Fruit fly (Drosophila melanogaster): ENCODE results near the gene Mcm10.

- TF ChIP-seq vri (GFP tag; optimal IDR thresholded peaks at IDR 0.05) (no peak), Gug (GFP tag; IDR thresholded peaks at IDR 0.05) (no peak), CG16779 (tag; optimal IDR thresholded peaks at IDR 0.05) (no peak), CG31627 (GFP tag; optimal IDR thresholded peaks at IDR 0.05) (no peak), CG10669 (GFP tag; optimal IDR thresholded peaks at IDR 0.05) (no peak), Sox102F (GFP tag; optimal IDR thresholded peaks at IDR 0.05) (no peak), Lpt (GFP tag; optimal IDR thresholded peaks at IDR 0.05) (no peak), Eip93F (GFP tag; optimal IDR thresholded peaks at IDR 0.05) (no peak), CG6792 (GFP tag; optimal IDR thresholded peaks at IDR 0.05) (no peak), CG3032 (tag; optimal IDR thresholded peaks at IDR 0.05) (no peak), CG34406 (GFP tag; optimal IDR thresholded peaks at IDR 0.05) (no peak)
Observed at dm6 chr2L:21206193-21206592, 26.5 kb downstream of the Mcm10 start, which contains the start of gene clumsy.

All from whole organism, prepupa.